Fruit fly (Drosophila melanogaster) whole organism: ENCODE data around the gene Lipt2.
A peak's percentile ranks its signal among the peaks of the same experiment; 100 is the strongest.

ENCODE experiments used
- CG8478 ChIP-seq: fragments of >200 bp; optimal IDR thresholded peaks from 2 replicates; lab custom pipeline; 2018; ENCODE audit warnings: inconsistent platforms
- Dll ChIP-seq: fragments of >200 bp; optimal IDR thresholded peaks from 2 replicates; lab custom pipeline; 2017
- EcR ChIP-seq, 2 experiments: fragments of >200 bp; optimal IDR thresholded peaks; 2 replicates each; lab custom pipeline; 2017; ENCODE audit warnings: missing biosample characterization in 2 of 2, missing genetic modification characterization in 2 of 2, missing genetic modification reagents in 2 of 2
- pan ChIP-seq: fragments of >200 bp; optimal IDR thresholded peaks from 2 replicates; lab custom pipeline; 2017
- psq ChIP-seq: fragments of >200 bp; optimal IDR thresholded peaks from 2 replicates; lab custom pipeline; 2017
- usp ChIP-seq: fragments of >200 bp; optimal IDR thresholded peaks from 2 replicates; lab custom pipeline; 2017; ENCODE audit warnings: missing biosample characterization, missing genetic modification characterization, mixed read lengths

Lipt2 gene

dm6 chr3R:4468926-4469325 is 31.8 kb upstream of the Lipt2 start:
- TF ChIP-seq pan (no peak), usp (no peak), CG8478 (no peak), psq (no peak), Dll (no peak), EcR (GFP tag; optimal IDR thresholded peaks at IDR 0.05; lab: Kevin White, UChicago) (no peak)

dm6 chr3R:4466894-4467293 is 29.8 kb upstream of the Lipt2 start:
- TF ChIP-seq EcR (GFP tag; optimal IDR thresholded peaks at IDR 0.05; lab: Kevin White, UChicago) (no peak), CG8478 (no peak), psq (no peak), Dll (no peak), usp (no peak), pan (no peak)

dm6 chr3R:4462783-4463182 is 25.7 kb upstream of the Lipt2 start, which contains the start of gene CG31522:
Gene CG31522 (minus strand): TSS chr3R:4462883.
- TF ChIP-seq CG8478 (no peak), EcR (GFP tag; optimal IDR thresholded peaks at IDR 0.05; lab: Kevin White, UChicago) (no peak), usp (no peak)

- no peak for TF ChIP-seq Dll
- TF ChIP-seq EcR (GFP tag; optimal IDR thresholded peaks at IDR 0.05; lab: Kevin White, UChicago): no peak
- TF ChIP-seq CG8478: no peak
- TF ChIP-seq pan: no peak
- no peak for TF ChIP-seq usp
- no peak for TF ChIP-seq psq
These were observed 21.1 kb upstream of the Lipt2 start for dm6 chr3R:4458272-4458671.

dm6 chr3R:4457625-4458024 is 20.5 kb upstream of the Lipt2 start:
- TF ChIP-seq pan (no peak), Dll (no peak), psq (no peak), EcR (GFP tag; optimal IDR thresholded peaks at IDR 0.05; lab: Kevin White, UChicago) (no peak), usp (no peak), CG8478 (no peak)

- peak; percentile 93 for TF ChIP-seq Dll
- no peak for TF ChIP-seq psq
These were observed 16.3 kb upstream of the Lipt2 start for dm6 chr3R:4453213-4453956.

dm6 chr3R:4452345-4453044 is 15.4 kb upstream of the Lipt2 start:
- TF ChIP-seq Dll (peak; percentile 76), pan (no peak)

dm6 chr3R:4450721-4451120 is 13.6 kb upstream of the Lipt2 start:
- TF ChIP-seq usp: no peak
- TF ChIP-seq psq: no peak
- no peak for TF ChIP-seq CG8478
- no peak for TF ChIP-seq pan
- TF ChIP-seq Dll: no peak
- no peak for TF ChIP-seq EcR (GFP tag; optimal IDR thresholded peaks at IDR 0.05; lab: Kevin White, UChicago)

- TF ChIP-seq psq (no peak), CG8478 (no peak), Dll (no peak), usp (no peak), EcR (GFP tag; optimal IDR thresholded peaks at IDR 0.05; lab: Kevin White, UChicago) (no peak), pan (no peak)
These were observed 12.1 kb upstream of the Lipt2 start for dm6 chr3R:4449256-4449655.

- no peak for TF ChIP-seq pan
- no peak for TF ChIP-seq EcR (GFP tag; optimal IDR thresholded peaks at IDR 0.05; lab: Kevin White, UChicago)
- TF ChIP-seq usp: no peak
- no peak for TF ChIP-seq CG8478
- TF ChIP-seq psq: no peak
- TF ChIP-seq Dll: no peak
These were observed 9.5 kb upstream of the Lipt2 start for dm6 chr3R:4446455-4447224.

- TF ChIP-seq pan: no peak
- no peak for TF ChIP-seq Dll
- TF ChIP-seq usp: no peak
- no peak for TF ChIP-seq CG8478
- TF ChIP-seq EcR (GFP tag; optimal IDR thresholded peaks at IDR 0.05; lab: Kevin White, UChicago): no peak
- TF ChIP-seq psq: no peak
These were observed 8.0 kb upstream of the Lipt2 start for dm6 chr3R:4445083-4445482.

- no peak for TF ChIP-seq Dll
- TF ChIP-seq usp: no peak
- TF ChIP-seq CG8478: no peak
- no peak for TF ChIP-seq psq
- no peak for TF ChIP-seq EcR (GFP tag; optimal IDR thresholded peaks at IDR 0.05; lab: Kevin White, UChicago)
- TF ChIP-seq pan: no peak
These were observed 688 bp upstream of the Lipt2 start for dm6 chr3R:4437817-4438216.

- no peak for TF ChIP-seq pan
- peak; percentile 15 for TF ChIP-seq Dll
- no peak for TF ChIP-seq psq
These were observed 3.6 kb downstream of the Lipt2 start, which contains the start of the genes eIF3a and CG1074 for dm6 chr3R:4433441-4434077. Gene eIF3a (minus strand): TSS chr3R:4433895. Gene CG1074 (plus strand): TSS chr3R:4433965.
